Worm (Caenorhabditis elegans): ENCODE results near the gene F16B4.6.

Gene F16B4.6

DNA sequence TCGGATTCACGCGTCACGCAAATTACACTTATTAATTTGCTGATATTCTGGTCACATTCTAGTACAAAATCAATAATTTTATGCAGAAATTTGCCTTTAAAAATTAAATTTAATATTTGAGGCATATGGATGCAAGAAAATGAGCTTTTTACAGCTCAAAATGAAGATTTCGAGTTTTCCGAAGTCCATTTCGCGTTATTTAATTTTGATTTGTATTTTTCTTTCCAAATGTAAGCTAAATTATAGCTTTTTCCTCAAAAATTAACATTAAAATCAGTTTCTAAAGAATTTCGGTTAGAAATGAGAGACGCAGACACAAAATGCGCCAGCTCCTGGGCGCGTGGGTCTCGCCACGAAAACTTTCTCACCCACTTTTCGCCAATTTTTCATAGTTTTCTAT, at the start of gene F16B4.6:
F16B4.6 (plus strand) TSS at position 301 of the 400 bp plus-strand sequence.
- no peak for TF ChIP-seq elt-1 (tag; optimal IDR thresholded peaks at IDR 0.05)
- TF ChIP-seq nfya-1 (tag; optimal IDR thresholded peaks at IDR 0.05; ENCODE audit: insufficient read depth): no peak
- no peak for TF ChIP-seq tbx-2 (tag; optimal IDR thresholded peaks at IDR 0.05)
- no peak for TF ChIP-seq lin-15B (tag; optimal IDR thresholded peaks at IDR 0.05)
- no peak for TF ChIP-seq hmg-11 (tag; optimal IDR thresholded peaks at IDR 0.05)
- no peak for TF ChIP-seq ztf-4 (tag; optimal IDR thresholded peaks at IDR 0.05)
- no peak for TF ChIP-seq lsy-12 (tag; optimal IDR thresholded peaks at IDR 0.05)
- TF ChIP-seq unc-62 (GFP tag; optimal IDR thresholded peaks at IDR 0.05): no peak
- no peak for TF ChIP-seq nhr-43 (tag; optimal IDR thresholded peaks at IDR 0.05; ENCODE audit: poor library complexity, severe bottlenecking)
- no peak for TF ChIP-seq nhr-237 (tag; optimal IDR thresholded peaks at IDR 0.05)
- TF ChIP-seq daf-12 (tag; optimal IDR thresholded peaks at IDR 0.05): no peak
- no peak for TF ChIP-seq ceh-82 (tag; optimal IDR thresholded peaks at IDR 0.05)
- TF ChIP-seq nhr-28 (tag; optimal IDR thresholded peaks at IDR 0.05): no peak
- TF ChIP-seq fkh-10 (GFP tag; optimal IDR thresholded peaks at IDR 0.05): no peak
- TF ChIP-seq mml-1 (tag; optimal IDR thresholded peaks at IDR 0.05): no peak
- TF ChIP-seq nhr-12 (tag; optimal IDR thresholded peaks at IDR 0.05): no peak

DNA sequence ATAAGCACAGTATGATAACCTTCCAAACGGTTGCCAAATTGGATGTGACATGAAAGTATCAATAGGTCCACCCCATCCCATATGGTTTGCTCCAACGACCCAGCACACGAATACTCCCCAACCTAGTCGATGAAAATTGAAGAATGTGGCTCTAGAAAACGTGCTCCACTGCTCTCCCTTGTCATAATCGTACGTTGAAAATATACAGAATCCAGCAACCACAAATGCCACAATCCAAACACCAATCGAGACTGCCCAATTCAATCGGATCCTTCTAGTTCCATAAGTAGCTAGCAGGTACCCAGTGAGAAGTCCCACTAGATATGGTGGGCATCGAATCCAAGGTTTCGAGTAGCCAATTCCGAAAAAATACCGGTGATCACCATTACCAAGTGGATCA, 48.2 kb upstream of the F16B4.6 start:
- TF ChIP-seq ama-1 (optimal IDR thresholded peaks at IDR 0.05) (no peak), nhr-67 (tag; optimal IDR thresholded peaks at IDR 0.05) (no peak), sea-2 (GFP tag; optimal IDR thresholded peaks at IDR 0.05) (no peak), elt-1 (tag; optimal IDR thresholded peaks at IDR 0.05) (no peak), snpc-4 (tag; optimal IDR thresholded peaks at IDR 0.05) (no peak), hmg-11 (tag; optimal IDR thresholded peaks at IDR 0.05) (no peak), nhr-43 (tag; optimal IDR thresholded peaks at IDR 0.05; ENCODE audit: poor library complexity, severe bottlenecking) (no peak), unc-39 (tag; optimal IDR thresholded peaks at IDR 0.05) (no peak), ceh-28 (tag; optimal IDR thresholded peaks at IDR 0.05) (no peak), elt-2 (tag; optimal IDR thresholded peaks at IDR 0.05) (no peak), skn-1 (tag; optimal IDR thresholded peaks at IDR 0.05) (no peak), ceh-16 (tag; optimal IDR thresholded peaks at IDR 0.05) (no peak), nhr-28 (tag; optimal IDR thresholded peaks at IDR 0.05) (no peak), lsy-12 (tag; optimal IDR thresholded peaks at IDR 0.05) (no peak)

- TF ChIP-seq zag-1 (tag; optimal IDR thresholded peaks at IDR 0.05): no peak
- no peak for TF ChIP-seq nhr-77 (tag; optimal IDR thresholded peaks at IDR 0.05)
- TF ChIP-seq unc-62 (GFP tag; optimal IDR thresholded peaks at IDR 0.05): no peak
- no peak for TF ChIP-seq nfya-1 (tag; optimal IDR thresholded peaks at IDR 0.05; ENCODE audit: insufficient read depth)
- no peak for TF ChIP-seq pqm-1 (tag; optimal IDR thresholded peaks at IDR 0.05)
- TF ChIP-seq sea-2 (GFP tag; optimal IDR thresholded peaks at IDR 0.05): no peak
- no peak for TF ChIP-seq elt-3 (tag; optimal IDR thresholded peaks at IDR 0.05)
- no peak for TF ChIP-seq jun-1 (tag; optimal IDR thresholded peaks at IDR 0.05)
- TF ChIP-seq nhr-67 (tag; optimal IDR thresholded peaks at IDR 0.05): no peak
- no peak for TF ChIP-seq ama-1 (optimal IDR thresholded peaks at IDR 0.05)
- no peak for TF ChIP-seq nhr-25 (tag; optimal IDR thresholded peaks at IDR 0.05)
- no peak for TF ChIP-seq ZK546.5 (tag; optimal IDR thresholded peaks at IDR 0.05)
- TF ChIP-seq tbx-2 (tag; optimal IDR thresholded peaks at IDR 0.05): no peak
- TF ChIP-seq ceh-9 (tag; optimal IDR thresholded peaks at IDR 0.05): no peak
- TF ChIP-seq mml-1 (tag; optimal IDR thresholded peaks at IDR 0.05): no peak
- TF ChIP-seq ztf-11 (tag; optimal IDR thresholded peaks at IDR 0.05): no peak
- TF ChIP-seq nhr-23 (tag; optimal IDR thresholded peaks at IDR 0.05): no peak
- TF ChIP-seq ceh-28 (tag; optimal IDR thresholded peaks at IDR 0.05): no peak
- no peak for TF ChIP-seq ceh-16 (tag; optimal IDR thresholded peaks at IDR 0.05)
- TF ChIP-seq ceh-82 (tag; optimal IDR thresholded peaks at IDR 0.05): no peak
These were observed 46.8 kb upstream of the F16B4.6 start for ce11 chrV:1540249-1540648.

DNA sequence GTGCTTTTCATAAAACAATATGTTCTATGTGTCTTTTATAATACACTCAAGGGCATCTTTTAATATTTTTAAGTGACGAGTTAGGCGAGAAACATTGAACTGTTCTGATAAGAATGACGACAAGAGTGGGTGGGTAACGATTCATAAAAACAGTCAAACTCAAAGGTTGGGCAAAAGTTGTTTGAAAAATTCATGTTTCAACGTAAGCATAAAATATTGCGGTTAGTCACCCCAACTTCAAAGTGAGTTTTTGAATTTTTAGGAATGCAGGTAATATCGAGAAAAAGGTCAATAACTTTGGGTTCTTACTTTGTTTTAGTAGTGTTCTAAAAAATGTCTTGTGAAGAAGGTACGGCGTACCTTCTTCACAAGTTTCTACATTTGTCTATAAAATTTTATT, 45.2 kb upstream of the F16B4.6 start, which contains the start of gene oac-31:
oac-31 (minus strand) TSS at position 101 of the 400 bp plus-strand sequence.
- peak; percentile 40 for TF ChIP-seq pqm-1 (tag; optimal IDR thresholded peaks at IDR 0.05)
- no peak for TF ChIP-seq lsy-12 (tag; optimal IDR thresholded peaks at IDR 0.05)

ce11 chrV:1545694-1546093, 41.3 kb upstream of the F16B4.6 start, which contains the start of gene oac-32:
Gene oac-32, minus strand, starts transcription at chrV:1545783.
- TF ChIP-seq pqm-1 (tag; optimal IDR thresholded peaks at IDR 0.05) (peak; percentile 75), mdl-1 (tag; optimal IDR thresholded peaks at IDR 0.05) (no peak), elt-2 (tag; optimal IDR thresholded peaks at IDR 0.05) (peak; percentile 62)

Data from whole organism, L3 larva.